Worm (Caenorhabditis elegans) whole organism, early embryonic: ENCODE data around the gene gphr-2.

Source experiments
- B0310.2 ChIP-seq: sonication (generic microtip); optimal IDR thresholded peaks from 2 replicates; lab custom pipeline; 2016; ENCODE audit warnings: mild to moderate bottlenecking, missing genetic modification characterization, missing compliant biosample characterization
- F13C5.2 ChIP-seq: sonication (generic microtip); optimal IDR thresholded peaks from 2 replicates; lab custom pipeline; 2017; ENCODE audit warnings: mild to moderate bottlenecking, missing genetic modification characterization, inconsistent platforms, missing compliant biosample characterization
- aly-1 ChIP-seq: sonication (generic microtip); optimal IDR thresholded peaks from 2 replicates; lab custom pipeline; 2016; ENCODE audit warnings: missing genetic modification characterization, missing compliant biosample characterization
- ama-1 ChIP-seq: fragments of 150-350 bp; optimal IDR thresholded peaks from 2 replicates; lab custom pipeline; 2014
- ceh-13 ChIP-seq: fragments of 200-800 bp; sonication (Bioruptor generic); optimal IDR thresholded peaks from 2 replicates; lab custom pipeline; 2018; ENCODE audit warnings: mild to moderate bottlenecking, missing genetic modification characterization, missing compliant biosample characterization
- ceh-36 ChIP-seq: sonication (generic microtip); optimal IDR thresholded peaks from 2 replicates; lab custom pipeline; 2016; ENCODE audit warnings: missing genetic modification characterization, inconsistent platforms, missing compliant biosample characterization
- ets-7 ChIP-seq: sonication (generic microtip); optimal IDR thresholded peaks from 2 replicates; lab custom pipeline; 2016; ENCODE audit warnings: missing genotype, missing genetic modification characterization, missing compliant biosample characterization
- flt-1 ChIP-seq: fragments of 200-800 bp; sonication (Bioruptor generic); IDR thresholded peaks from 2 replicates; pipeline ENCODE4 v1.3.6; 2022; ENCODE audit warnings: missing genetic modification characterization, missing compliant biosample characterization
- hmbx-1 ChIP-seq: sonication (generic microtip); optimal IDR thresholded peaks from 2 replicates; lab custom pipeline; 2016; ENCODE audit warnings: mild to moderate bottlenecking, missing genetic modification characterization, missing compliant biosample characterization
- hmg-4 ChIP-seq: fragments of 200-800 bp; sonication (Bioruptor generic); optimal IDR thresholded peaks from 2 replicates; lab custom pipeline; 2018; ENCODE audit warnings: mild to moderate bottlenecking, missing genetic modification characterization, missing compliant biosample characterization
- hnd-1 ChIP-seq: sonication (generic microtip); optimal IDR thresholded peaks from 2 replicates; lab custom pipeline; 2016; ENCODE audit warnings: missing genetic modification characterization, missing compliant biosample characterization
- pes-1 ChIP-seq: fragments of 200-800 bp; sonication (Bioruptor generic); IDR thresholded peaks from 2 replicates; pipeline ENCODE4 v1.3.6; 2022; ENCODE audit warnings: missing genetic modification reagents, missing genetic modification characterization, missing compliant biosample characterization
- scrt-1 ChIP-seq: fragments of 200-800 bp; sonication (Bioruptor generic); IDR thresholded peaks from 2 replicates; pipeline ENCODE4 v1.3.6; 2022; ENCODE audit warnings: missing genetic modification characterization, missing compliant biosample characterization
- sea-1 ChIP-seq: fragments of 200-800 bp; sonication (Bioruptor generic); conservative IDR thresholded peaks from 2 replicates; pipeline ENCODE4 v1.3.6; 2022; ENCODE audit warnings: missing genetic modification characterization, missing compliant biosample characterization
- tbx-11 ChIP-seq: fragments of 200-800 bp; sonication (Bioruptor generic); IDR thresholded peaks from 2 replicates; pipeline ENCODE4 v1.3.6; 2022; ENCODE audit warnings: missing genetic modification characterization, missing compliant biosample characterization
- tbx-37 ChIP-seq: fragments of 200-800 bp; sonication (Bioruptor generic); conservative IDR thresholded peaks from 2 replicates; pipeline ENCODE4 v1.3.6; 2022; ENCODE audit warnings: missing genetic modification reagents, missing genetic modification characterization, missing compliant biosample characterization
- tra-4 ChIP-seq: sonication (generic microtip); optimal IDR thresholded peaks from 2 replicates; lab custom pipeline; 2017; ENCODE audit warnings: missing genetic modification characterization, missing compliant biosample characterization

gphr-2 gene

DNA sequence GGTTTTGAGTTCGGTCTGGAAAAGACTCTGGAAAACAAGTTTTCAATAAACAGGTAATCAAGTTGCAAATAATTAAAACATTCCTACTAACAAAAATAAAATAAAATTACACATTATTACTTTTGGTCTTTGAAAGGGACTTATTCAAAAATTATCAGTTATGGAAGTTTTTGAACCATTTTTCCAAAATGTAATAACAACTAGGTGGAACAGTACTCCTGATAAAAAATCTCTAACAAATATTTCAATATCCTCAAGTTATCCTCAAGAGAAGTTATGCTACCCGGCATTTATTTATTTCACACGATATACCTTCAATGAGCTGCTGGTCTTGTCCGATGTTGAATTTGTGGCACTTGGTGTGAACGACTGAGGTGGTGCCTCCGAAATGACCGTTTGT, 32.2 kb upstream of the gphr-2 start:
- no peak for TF ChIP-seq F13C5.2 (tag; lab: Kevin White, UChicago)

DNA sequence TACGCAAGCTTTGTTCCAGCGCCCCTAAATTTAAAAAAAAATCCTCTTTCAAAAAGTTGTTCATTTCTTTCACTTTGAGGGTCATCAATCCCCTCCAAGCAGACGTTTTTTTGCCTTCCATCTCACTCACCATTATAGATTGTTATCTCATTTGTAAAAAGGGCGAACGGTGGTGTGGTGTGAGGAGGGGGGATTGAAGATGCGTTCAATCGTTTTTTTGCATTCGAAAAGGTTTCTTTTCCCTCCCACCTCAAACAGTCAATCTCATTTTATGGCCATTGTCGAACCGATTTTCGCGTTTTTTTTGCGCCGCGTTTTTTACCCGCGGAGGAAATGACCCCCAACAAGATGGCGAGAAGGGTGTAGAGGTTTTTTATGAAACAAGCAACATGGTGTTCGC, 31.3 kb upstream of the gphr-2 start:
- TF ChIP-seq ets-7 (no peak), hnd-1 (tag; lab: Kevin White, UChicago) (no peak), hmg-4 (GFP tag; lab: Kevin White, UChicago) (no peak), F13C5.2 (tag; lab: Kevin White, UChicago) (no peak), B0310.2 (tag; lab: Kevin White, UChicago) (no peak), flt-1 (GFP tag; lab: Robert Waterston, UW) (no peak), pes-1 (GFP tag; lab: Robert Waterston, UW) (no peak), ceh-13 (no peak), scrt-1 (GFP tag; lab: Robert Waterston, UW) (no peak), ceh-36 (tag; lab: Kevin White, UChicago) (no peak), aly-1 (tag; lab: Kevin White, UChicago) (no peak), tbx-11 (GFP tag; lab: Robert Waterston, UW) (no peak), ama-1 (lab: Kevin White, UChicago) (no peak), tra-4 (no peak), hmbx-1 (tag; lab: Kevin White, UChicago) (no peak), sea-1 (no peak), tbx-37 (no peak)

DNA sequence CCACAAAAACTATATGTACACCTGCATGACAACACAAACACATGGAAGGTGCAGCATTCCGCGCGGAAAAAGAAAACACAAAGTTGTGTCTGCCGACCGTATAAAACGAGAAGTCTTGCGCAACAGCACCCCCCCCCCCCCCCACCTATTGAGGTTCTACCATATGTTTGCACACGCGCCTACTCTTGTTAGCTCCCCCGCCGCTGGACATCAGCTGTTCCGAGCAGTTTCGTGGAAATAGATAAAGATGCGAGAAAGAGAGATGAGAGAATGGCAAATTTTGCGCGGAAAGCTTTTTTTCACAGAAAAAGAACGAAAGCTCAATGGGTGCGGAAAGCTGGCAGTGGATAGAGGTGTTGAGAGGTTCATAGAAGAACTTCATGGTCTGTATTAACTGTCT, 28.1 kb upstream of the gphr-2 start:
- TF ChIP-seq sea-1 (no peak), flt-1 (GFP tag; lab: Robert Waterston, UW) (no peak), hnd-1 (tag; lab: Kevin White, UChicago) (no peak), hmbx-1 (tag; lab: Kevin White, UChicago) (no peak)

DNA sequence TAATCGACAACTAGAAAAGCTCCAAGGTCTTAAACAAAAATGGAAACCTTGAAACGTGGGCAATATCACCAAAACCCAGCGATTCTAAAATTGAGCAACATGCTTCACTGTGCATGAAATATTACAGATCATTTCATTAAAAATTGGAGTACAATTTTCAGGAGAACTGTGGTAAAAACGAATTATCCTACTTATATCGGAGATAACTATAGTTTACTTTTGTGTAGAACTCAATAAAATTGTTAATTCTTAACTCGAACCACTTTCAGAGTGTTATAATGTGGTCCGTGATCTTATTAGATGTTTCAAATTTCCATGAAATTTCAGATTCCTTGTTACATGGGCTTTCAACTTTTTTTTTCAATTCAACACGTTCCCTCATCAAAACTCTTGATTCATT, 27.7 kb upstream of the gphr-2 start, which contains the start of gene K04G11.1:
Gene K04G11.1, plus strand, starts transcription at position 301 of the 400 bp plus-strand sequence.
- TF ChIP-seq scrt-1 (GFP tag; lab: Robert Waterston, UW) (no peak), aly-1 (tag; lab: Kevin White, UChicago) (no peak), tbx-11 (GFP tag; lab: Robert Waterston, UW) (no peak), hmbx-1 (tag; lab: Kevin White, UChicago) (no peak), pes-1 (GFP tag; lab: Robert Waterston, UW) (no peak), tra-4 (no peak)

DNA sequence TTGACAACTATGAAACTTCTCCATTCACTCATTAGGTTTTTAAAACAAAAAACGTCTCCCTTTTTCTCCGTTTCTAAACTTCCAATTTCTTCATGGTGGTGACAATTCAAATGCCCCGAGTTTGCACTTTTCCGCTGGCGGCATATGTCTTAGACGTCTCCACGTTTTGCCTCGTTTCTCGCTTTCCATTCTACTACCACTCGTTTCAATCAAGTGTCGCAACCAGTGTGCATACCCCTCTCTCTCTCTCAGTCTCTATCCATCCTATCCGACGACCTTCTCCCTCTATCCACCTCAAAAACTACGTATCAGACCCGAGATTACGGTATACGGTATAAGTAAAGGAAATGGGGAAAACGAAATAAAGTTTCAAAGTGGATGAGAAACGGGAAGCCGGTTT, 26.6 kb upstream of the gphr-2 start:
- no peak for TF ChIP-seq aly-1 (tag; lab: Kevin White, UChicago)

DNA sequence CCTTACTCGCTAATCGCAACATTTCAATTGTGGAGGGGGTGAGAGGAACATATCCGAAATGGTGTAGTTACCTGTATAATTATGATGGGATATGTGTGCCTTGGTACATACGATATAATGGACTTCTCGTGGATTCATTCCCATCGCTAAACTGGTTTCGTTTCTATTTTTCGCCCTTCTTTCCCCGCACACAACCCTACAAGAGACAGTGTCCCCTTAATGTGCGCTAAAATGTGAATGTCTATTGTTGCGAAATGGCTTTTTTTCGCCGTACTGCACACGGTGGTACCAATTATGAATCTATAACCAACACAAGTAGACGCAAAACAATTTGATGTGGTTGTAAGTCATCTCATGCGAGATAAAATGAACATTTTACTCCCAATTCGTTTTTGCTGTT, 21.8 kb upstream of the gphr-2 start:
- TF ChIP-seq aly-1 (tag; lab: Kevin White, UChicago) (no peak), tra-4 (no peak), B0310.2 (tag; lab: Kevin White, UChicago) (no peak), ets-7 (no peak), ceh-36 (tag; lab: Kevin White, UChicago) (no peak), tbx-37 (no peak), scrt-1 (GFP tag; lab: Robert Waterston, UW) (no peak), hmg-4 (GFP tag; lab: Kevin White, UChicago) (no peak), pes-1 (GFP tag; lab: Robert Waterston, UW) (no peak), flt-1 (GFP tag; lab: Robert Waterston, UW) (no peak), tbx-11 (GFP tag; lab: Robert Waterston, UW) (no peak), F13C5.2 (tag; lab: Kevin White, UChicago) (no peak), ama-1 (lab: Kevin White, UChicago) (no peak), ceh-13 (no peak), hnd-1 (tag; lab: Kevin White, UChicago) (no peak), sea-1 (no peak)

DNA sequence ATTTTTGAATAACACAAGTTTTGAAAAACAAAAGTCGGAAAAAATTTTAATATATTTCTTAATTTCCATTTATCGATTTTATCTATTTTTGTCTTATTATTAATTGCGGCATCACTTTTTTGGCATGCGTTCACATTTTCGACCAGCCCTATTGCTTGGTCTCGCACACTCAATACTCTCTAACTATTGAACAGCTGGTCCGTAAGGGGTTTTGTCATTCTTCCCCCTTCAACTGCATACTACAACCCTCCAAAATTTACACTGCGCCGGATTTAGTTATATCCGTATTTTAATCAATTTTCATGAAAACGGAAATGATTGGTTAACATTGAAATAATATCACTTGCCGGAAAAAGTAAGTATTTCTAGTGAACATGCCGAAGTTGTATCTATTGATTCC, 19.8 kb upstream of the gphr-2 start, which contains the start of gene C11H1.7:
Gene C11H1.7, plus strand, starts transcription at position 12 of the 400 bp plus-strand sequence.
- no peak for TF ChIP-seq hmg-4 (GFP tag; lab: Kevin White, UChicago)

DNA sequence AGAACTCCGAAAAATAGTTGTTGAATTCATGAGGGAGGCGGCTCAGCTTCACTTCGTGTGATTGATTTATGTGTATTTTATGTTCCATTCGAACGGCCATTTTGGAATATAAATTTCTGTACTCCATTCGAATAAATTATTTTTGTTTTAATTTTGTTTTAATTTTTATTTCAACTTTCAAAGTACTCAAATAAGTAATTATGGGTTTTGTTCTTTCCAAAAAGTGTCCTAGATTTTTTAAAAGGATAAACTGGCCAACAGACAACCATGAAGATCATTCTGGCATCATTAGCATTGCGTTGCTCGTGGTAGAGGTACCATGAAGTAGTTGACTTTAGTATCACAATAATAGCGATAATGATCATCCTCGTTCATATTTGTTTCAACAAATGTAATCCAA, 19.0 kb upstream of the gphr-2 start:
- no peak for TF ChIP-seq ama-1 (lab: Kevin White, UChicago)
- no peak for TF ChIP-seq tbx-11 (GFP tag; lab: Robert Waterston, UW)
- no peak for TF ChIP-seq ceh-36 (tag; lab: Kevin White, UChicago)
- TF ChIP-seq ceh-13, result no peak

DNA sequence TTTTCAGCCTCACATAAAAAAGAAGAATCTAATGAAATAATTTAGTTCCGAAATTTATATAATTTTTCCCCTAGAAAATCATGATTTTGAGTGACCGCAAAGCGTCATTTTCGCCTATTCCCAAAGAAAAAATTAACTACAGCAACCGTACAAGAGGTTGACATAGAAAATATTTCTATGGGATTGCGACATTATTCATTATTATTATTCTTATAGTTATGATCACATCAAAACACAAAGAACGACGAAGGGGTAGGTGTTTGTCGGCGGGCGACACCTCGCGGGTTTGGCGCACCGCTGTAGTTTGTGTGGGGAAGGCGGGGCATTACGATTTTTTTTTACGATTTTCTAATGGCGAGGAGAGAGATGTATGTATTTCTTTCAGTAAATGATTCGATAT, 16.7 kb upstream of the gphr-2 start:
- TF ChIP-seq tra-4 (no peak), sea-1 (no peak), hnd-1 (tag; lab: Kevin White, UChicago) (no peak), flt-1 (GFP tag; lab: Robert Waterston, UW) (no peak), ets-7 (no peak), tbx-37 (no peak), scrt-1 (GFP tag; lab: Robert Waterston, UW) (no peak), aly-1 (tag; lab: Kevin White, UChicago) (no peak), ceh-36 (tag; lab: Kevin White, UChicago) (no peak)
